Worm (Caenorhabditis elegans): ENCODE measurements around the gene gln-5.

DNA sequence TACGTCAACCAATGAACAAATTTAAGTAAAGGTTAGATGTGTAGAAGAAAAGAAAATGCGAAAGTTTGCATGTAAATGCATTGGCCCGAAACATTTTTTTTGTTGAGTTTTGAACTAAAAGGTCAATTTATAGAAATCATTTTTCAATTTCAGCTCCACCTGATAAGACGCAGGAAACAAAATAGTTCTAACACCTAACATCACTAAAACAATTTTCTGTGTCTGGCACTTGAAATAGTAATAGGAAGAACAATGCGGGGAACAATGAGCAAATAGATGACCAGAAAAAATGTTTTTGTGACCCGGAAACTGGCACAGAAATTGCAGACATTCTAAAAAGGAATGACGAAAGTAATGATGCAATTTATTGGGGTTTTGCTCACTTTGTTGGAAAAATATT lies 18.9 kb upstream of the gln-5 start:
- TF ChIP-seq unc-39 (tag; optimal IDR thresholded peaks at IDR 0.05), result no peak
- TF ChIP-seq lsy-2 (tag; optimal IDR thresholded peaks at IDR 0.05), result no peak
- TF ChIP-seq ceh-43 (GFP tag; optimal IDR thresholded peaks at IDR 0.05), result no peak
- TF ChIP-seq nhr-12 (tag; optimal IDR thresholded peaks at IDR 0.05), result no peak
- TF ChIP-seq nhr-237 (tag; optimal IDR thresholded peaks at IDR 0.05), result no peak
- no peak for TF ChIP-seq ces-1 (GFP tag; optimal IDR thresholded peaks at IDR 0.05)
- TF ChIP-seq snpc-4 (tag; optimal IDR thresholded peaks at IDR 0.05), result no peak
- TF ChIP-seq zip-8 (tag; optimal IDR thresholded peaks at IDR 0.05), result no peak
- TF ChIP-seq elt-1 (tag; optimal IDR thresholded peaks at IDR 0.05; ENCODE audit: borderline replicate concordance, insufficient read depth), result no peak
- TF ChIP-seq lin-13 (tag; optimal IDR thresholded peaks at IDR 0.05), result no peak

All from whole organism, mixed stage, embryonic.